Worm (Caenorhabditis elegans): ENCODE data around the gene F49F1.9.

Gene F49F1.9

DNA sequence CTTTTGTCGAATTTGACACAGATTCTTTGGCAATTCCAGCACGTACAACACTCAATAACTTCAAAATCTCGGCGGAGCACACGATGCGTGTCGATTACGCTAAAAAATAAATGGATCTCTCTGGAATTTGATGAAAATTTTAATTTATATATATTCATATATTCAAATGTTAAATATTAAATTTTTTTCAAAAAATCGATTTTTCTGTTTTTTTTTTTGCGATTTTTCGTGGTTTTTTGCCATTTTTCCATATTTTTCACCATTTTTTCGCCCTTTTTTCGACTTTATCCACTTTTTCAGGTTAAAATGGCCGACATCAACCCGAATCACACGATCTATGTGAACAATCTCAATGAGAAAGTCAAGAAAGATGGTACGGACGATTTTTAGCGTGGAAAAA lies 36.4 kb upstream of the F49F1.9 start, which contains the start of gene rnp-3:
TSS of gene rnp-3 (plus strand) at position 301 of the 400 bp plus-strand sequence.
- no peak for TF ChIP-seq ZK337.2 (GFP tag; IDR thresholded peaks at IDR 0.05)
- TF ChIP-seq attf-4 (tag; optimal IDR thresholded peaks at IDR 0.05), result no peak
- TF ChIP-seq unc-62 (GFP tag; optimal IDR thresholded peaks at IDR 0.05 in 1 of 2), result no peak
- no peak for TF ChIP-seq unc-62 (tag; optimal IDR thresholded peaks at IDR 0.05)

ce11 chrIV:4172242-4172641 lies 34.9 kb upstream of the F49F1.9 start:
- 0 out of 2 replicates have a peak, but pooled peaks have one; percentile 28 for TF ChIP-seq lim-7 (GFP tag; IDR thresholded peaks at IDR 0.05)
- no peak for TF ChIP-seq D1046.2 (GFP tag; IDR thresholded peaks at IDR 0.05)
- TF ChIP-seq lin-29 (GFP tag; IDR thresholded peaks at IDR 0.05), result no peak
- TF ChIP-seq Y5F2A.4 (GFP tag; optimal IDR thresholded peaks at IDR 0.05), result no peak
- no peak for TF ChIP-seq hlh-30 (tag; optimal IDR thresholded peaks at IDR 0.05; ENCODE audit: insufficient read depth)
- no peak for TF ChIP-seq dmd-6 (GFP tag; IDR thresholded peaks at IDR 0.05)
- TF ChIP-seq unc-39 (tag; optimal IDR thresholded peaks at IDR 0.05), result no peak
- TF ChIP-seq ceh-28 (tag; optimal IDR thresholded peaks at IDR 0.05), result peak; percentile 52
- no peak for TF ChIP-seq spr-3 (GFP tag; optimal IDR thresholded peaks at IDR 0.05)
- TF ChIP-seq ZK546.5 (tag; optimal IDR thresholded peaks at IDR 0.05), result no peak
- no peak for TF ChIP-seq aha-1 (tag)
- no peak for TF ChIP-seq dmd-8 (GFP tag; IDR thresholded peaks at IDR 0.05)
- no peak for TF ChIP-seq pqm-1 (tag; optimal IDR thresholded peaks at IDR 0.05)
- no peak for TF ChIP-seq nhr-76 (tag; optimal IDR thresholded peaks at IDR 0.05)
- no peak for TF ChIP-seq mdl-1 (tag; optimal IDR thresholded peaks at IDR 0.05)

- TF ChIP-seq D1046.2 (GFP tag; IDR thresholded peaks at IDR 0.05), result no peak
- TF ChIP-seq ces-1 (GFP tag; optimal IDR thresholded peaks at IDR 0.05), result no peak
- TF ChIP-seq pha-4 (GFP tag; IDR thresholded peaks at IDR 0.05), result no peak
- no peak for TF ChIP-seq pha-4 (tag; optimal IDR thresholded peaks at IDR 0.05)
- no peak for TF ChIP-seq T20F7.1 (GFP tag; optimal IDR thresholded peaks at IDR 0.05)
- no peak for TF ChIP-seq lim-7 (GFP tag; IDR thresholded peaks at IDR 0.05)
- TF ChIP-seq nhr-28 (tag; optimal IDR thresholded peaks at IDR 0.05), result peak; percentile 9
- TF ChIP-seq lin-13 (GFP tag; optimal IDR thresholded peaks at IDR 0.05), result peak; percentile 10
- TF ChIP-seq dpl-1 (GFP tag; optimal IDR thresholded peaks at IDR 0.05), result peak; percentile 63
- TF ChIP-seq aha-1 (tag), result peak; percentile 43
- TF ChIP-seq hif-1 (tag; optimal IDR thresholded peaks at IDR 0.05), result peak in 1 of 2 experiments; percentile 45
- TF ChIP-seq nhr-77 (tag; optimal IDR thresholded peaks at IDR 0.05), result no peak
- no peak for TF ChIP-seq daf-8 (GFP tag; IDR thresholded peaks at IDR 0.05)
- peak; percentile 29 for TF ChIP-seq unc-130 (GFP tag; optimal IDR thresholded peaks at IDR 0.05)
- no peak for TF ChIP-seq gei-8 (GFP tag; optimal IDR thresholded peaks at IDR 0.05)
- no peak for TF ChIP-seq arid-1 (GFP tag; conservative IDR thresholded peaks at IDR 0.05)
- TF ChIP-seq skn-1 (tag; optimal IDR thresholded peaks at IDR 0.05), result no peak
- no peak for TF ChIP-seq Y105C5A.15 (GFP tag; IDR thresholded peaks at IDR 0.05)
- TF ChIP-seq egl-27 (tag; optimal IDR thresholded peaks at IDR 0.05), result no peak
- TF ChIP-seq madf-9 (GFP tag; conservative IDR thresholded peaks at IDR 0.05), result no peak
- 0 out of 2 replicates have a peak, but pooled peaks have one; percentile 25 for TF ChIP-seq ZK337.2 (GFP tag; IDR thresholded peaks at IDR 0.05)
- no peak for TF ChIP-seq ceh-82 (tag; optimal IDR thresholded peaks at IDR 0.05)
- TF ChIP-seq lin-38 (GFP tag; IDR thresholded peaks at IDR 0.05), result peak; percentile 92
- TF ChIP-seq spr-3 (GFP tag; optimal IDR thresholded peaks at IDR 0.05), result no peak
- peak; percentile 35 for TF ChIP-seq rbr-2 (tag; optimal IDR thresholded peaks at IDR 0.05)
- TF ChIP-seq mdt-29 (GFP tag; IDR thresholded peaks at IDR 0.05), result no peak
- no peak for TF ChIP-seq zip-11 (GFP tag; IDR thresholded peaks at IDR 0.05)
- TF ChIP-seq nhr-10 (tag; optimal IDR thresholded peaks at IDR 0.05), result no peak
- no peak for TF ChIP-seq fkh-10 (GFP tag; optimal IDR thresholded peaks at IDR 0.05)
- no peak for TF ChIP-seq nhr-42 (GFP tag; IDR thresholded peaks at IDR 0.05)
- TF ChIP-seq mes-2 (tag; optimal IDR thresholded peaks at IDR 0.05; ENCODE audit: poor library complexity, severe bottlenecking), result peak; percentile 96
- no peak for TF ChIP-seq zip-2 (tag; optimal IDR thresholded peaks at IDR 0.05)
- no peak for TF ChIP-seq ceh-62 (tag; optimal IDR thresholded peaks at IDR 0.05)
- TF ChIP-seq nhr-41 (GFP tag; IDR thresholded peaks at IDR 0.05), result no peak
- no peak for TF ChIP-seq dve-1 (tag; optimal IDR thresholded peaks at IDR 0.05; ENCODE audit: insufficient read depth)
Observed at ce11 chrIV:4171531-4172163, 34.3 kb upstream of the F49F1.9 start, which contains the start of the genes K08D10.13 and rnp-2. Gene K08D10.13, minus strand, starts transcription at chrIV:4171581. Gene rnp-2, plus strand, starts transcription at chrIV:4172076.

Data from whole organism, L4 larva.